Worm (Caenorhabditis elegans) whole organism, L4 larva: ENCODE measurements around the gene gop-2.

Experiments
- F49E8.2 ChIP-seq: sonication (generic microtip); optimal IDR thresholded peaks from 2 replicates; lab custom pipeline; 2016; ENCODE audit warnings: missing compliant biosample characterization, mild to moderate bottlenecking, missing genetic modification characterization, borderline replicate concordance
- R02D3.7 ChIP-seq: fragments of 150-350 bp; sonication (generic microtip); optimal IDR thresholded peaks from 3 replicates; lab custom pipeline; 2014; ENCODE audit warnings: missing biosample characterization, missing genetic modification characterization
- T20F7.1 ChIP-seq: fragments of 200-800 bp; sonication (Bioruptor generic); optimal IDR thresholded peaks from 2 replicates; lab custom pipeline; 2018; ENCODE audit warnings: mild to moderate bottlenecking, missing genetic modification characterization, missing compliant biosample characterization
- T26A8.4 ChIP-seq: fragments of 200-800 bp; sonication (Bioruptor generic); IDR thresholded peaks from 2 replicates; pipeline ENCODE4 v1.3.6; 2022; ENCODE audit warnings: missing genetic modification characterization, missing compliant biosample characterization
- Y48G9A.11 ChIP-seq: fragments of 200-800 bp; sonication (Bioruptor generic); IDR thresholded peaks from 2 replicates; pipeline ENCODE4 v1.3.6; 2022; ENCODE audit warnings: missing genetic modification reagents, missing genetic modification characterization, missing compliant biosample characterization
- Y75B8A.6 ChIP-seq: fragments of 200-800 bp; sonication (Bioruptor generic); IDR thresholded peaks from 2 replicates; pipeline ENCODE4 v1.3.6; 2022; ENCODE audit warnings: missing genetic modification reagents, missing genetic modification characterization, missing compliant biosample characterization
- attf-4 ChIP-seq: sonication (generic microtip); optimal IDR thresholded peaks from 3 replicates; lab custom pipeline; 2017; ENCODE audit warnings: missing biosample characterization, missing genetic modification characterization
- ceh-20 ChIP-seq: fragments of 200-800 bp; sonication (Bioruptor generic); IDR thresholded peaks from 2 replicates; pipeline ENCODE4 v1.3.6; 2022; ENCODE audit warnings: missing genetic modification reagents, missing genetic modification characterization, missing compliant biosample characterization
- ceh-32 ChIP-seq: sonication (generic microtip); optimal IDR thresholded peaks from 2 replicates; lab custom pipeline; 2016; ENCODE audit warnings: mild to moderate bottlenecking, missing genetic modification characterization, missing compliant biosample characterization; ENCODE audit not compliant: poor library complexity
- ceh-82 ChIP-seq: sonication (generic microtip); optimal IDR thresholded peaks from 2 replicates; lab custom pipeline; 2017; ENCODE audit warnings: missing biosample characterization, missing genetic modification characterization
- ces-1 ChIP-seq: fragments of 150-350 bp; sonication (generic microtip); optimal IDR thresholded peaks from 4 replicates; lab custom pipeline; 2014; ENCODE audit warnings: missing biosample characterization, missing genetic modification reagents, missing genetic modification characterization
- cey-2 ChIP-seq: sonication (generic microtip); optimal IDR thresholded peaks from 3 replicates; lab custom pipeline; 2017; ENCODE audit warnings: missing genetic modification characterization, mild to moderate bottlenecking, missing compliant biosample characterization, antibody characterized with exemption, borderline replicate concordance; ENCODE audit not compliant: insufficient read depth
- ctbp-1 ChIP-seq: fragments of 200-800 bp; sonication (Bioruptor generic); IDR thresholded peaks from 2 replicates; pipeline ENCODE4 v1.3.6; 2022; ENCODE audit warnings: missing genetic modification reagents, missing genetic modification characterization, missing compliant biosample characterization
- daf-12 ChIP-seq: fragments of 150-350 bp; optimal IDR thresholded peaks from 2 replicates; lab custom pipeline; 2014; ENCODE audit warnings: missing biosample characterization, missing genetic modification reagents, missing genetic modification characterization
- daf-8 ChIP-seq: fragments of 200-800 bp; sonication (Bioruptor generic); IDR thresholded peaks from 2 replicates; pipeline ENCODE4 v1.3.6; 2022; ENCODE audit warnings: missing genetic modification characterization, missing compliant biosample characterization
- dmd-6 ChIP-seq: fragments of 200-800 bp; sonication (Bioruptor generic); IDR thresholded peaks from 2 replicates; pipeline ENCODE4 v1.3.6; 2022; ENCODE audit warnings: missing genetic modification reagents, missing genetic modification characterization, missing compliant biosample characterization
- dpl-1 ChIP-seq: fragments of 150-350 bp; optimal IDR thresholded peaks from 2 replicates; lab custom pipeline; 2014; ENCODE audit warnings: missing biosample characterization, missing genetic modification reagents, missing genetic modification characterization
- egl-43 ChIP-seq: fragments of 200-800 bp; sonication (Bioruptor generic); IDR thresholded peaks from 2 replicates; pipeline ENCODE4 v1.3.6; 2022; ENCODE audit warnings: missing genetic modification reagents, missing genetic modification characterization, missing compliant biosample characterization
- fos-1 ChIP-seq: fragments of 150-350 bp; optimal IDR thresholded peaks from 2 replicates; lab custom pipeline; 2014; ENCODE audit warnings: missing biosample characterization, missing genetic modification characterization
- gei-8 ChIP-seq: fragments of 200-800 bp; sonication (Bioruptor generic); optimal IDR thresholded peaks from 2 replicates; lab custom pipeline; 2018; ENCODE audit warnings: mild to moderate bottlenecking, missing genetic modification characterization, missing compliant biosample characterization
- lin-1 ChIP-seq: fragments of 200-800 bp; sonication (Bioruptor generic); IDR thresholded peaks from 2 replicates; pipeline ENCODE4 v1.3.6; 2022; ENCODE audit warnings: missing genetic modification reagents, missing genetic modification characterization, missing compliant biosample characterization
- lin-13 ChIP-seq: fragments of 150-350 bp; optimal IDR thresholded peaks from 2 replicates; lab custom pipeline; 2014; ENCODE audit warnings: missing biosample characterization, missing genetic modification reagents, missing genetic modification characterization
- lin-15B ChIP-seq: fragments of 150-350 bp; sonication (generic microtip); optimal IDR thresholded peaks from 3 replicates; lab custom pipeline; 2014; ENCODE audit warnings: missing biosample characterization, missing genetic modification characterization
- lin-29 ChIP-seq: fragments of 200-800 bp; sonication (Bioruptor generic); IDR thresholded peaks from 2 replicates; pipeline ENCODE4 v1.3.6; 2022; ENCODE audit warnings: missing genetic modification reagents, missing genetic modification characterization, missing compliant biosample characterization
- lir-3 ChIP-seq: sonication (generic microtip); optimal IDR thresholded peaks from 2 replicates; lab custom pipeline; 2016; ENCODE audit warnings: mild to moderate bottlenecking, missing genetic modification characterization, missing compliant biosample characterization
- lsy-2 ChIP-seq, 2 experiments: fragments of 150-350 bp in 1 of 2; sonication (generic microtip) in 1 of 2; optimal IDR thresholded peaks; 2 replicates each; lab custom pipeline; 2014 to 2017; ENCODE audit warnings: missing biosample characterization in 2 of 2, missing genetic modification characterization in 2 of 2
- madf-5 ChIP-seq, 2 experiments: fragments of 200-800 bp; sonication (Bioruptor generic); IDR thresholded peaks; 2 replicates each; pipeline ENCODE4 v1.3.6; 2022; ENCODE audit warnings: missing compliant biosample characterization in 2 of 2, missing genetic modification characterization in 2 of 2
- madf-9 ChIP-seq: fragments of 200-800 bp; sonication (Bioruptor generic); conservative IDR thresholded peaks from 2 replicates; pipeline ENCODE4 v1.3.6; 2022; ENCODE audit warnings: missing genetic modification reagents, missing genetic modification characterization, missing compliant biosample characterization
- mdl-1 ChIP-seq, 2 experiments: fragments of 150-350 bp in 1 of 2; sonication (generic microtip) in 1 of 2; optimal IDR thresholded peaks; 2 replicates each; lab custom pipeline; 2014 to 2017; ENCODE audit warnings: missing biosample characterization in 2 of 2, missing genetic modification characterization in 2 of 2
- mep-1 ChIP-seq: fragments of 150-350 bp; sonication (generic microtip); optimal IDR thresholded peaks from 3 replicates; lab custom pipeline; 2014; ENCODE audit warnings: missing biosample characterization, missing genetic modification characterization
- mxl-3 ChIP-seq: fragments of 200-800 bp; sonication (Bioruptor generic); optimal IDR thresholded peaks from 2 replicates; lab custom pipeline; 2018; ENCODE audit warnings: mild to moderate bottlenecking, missing genetic modification characterization, missing compliant biosample characterization
- nhr-10 ChIP-seq: fragments of 150-350 bp; optimal IDR thresholded peaks from 2 replicates; lab custom pipeline; 2014; ENCODE audit warnings: missing biosample characterization, missing genetic modification characterization
- nhr-11 ChIP-seq: fragments of 150-350 bp; optimal IDR thresholded peaks from 2 replicates; lab custom pipeline; 2014; ENCODE audit warnings: missing biosample characterization, missing genetic modification characterization
- nhr-111 ChIP-seq: fragments of 200-800 bp; sonication (Bioruptor generic); optimal IDR thresholded peaks from 2 replicates; lab custom pipeline; 2018; ENCODE audit warnings: mild to moderate bottlenecking, missing genetic modification characterization, missing compliant biosample characterization
- nhr-237 ChIP-seq: sonication (generic microtip); optimal IDR thresholded peaks from 2 replicates; lab custom pipeline; 2017; ENCODE audit warnings: missing biosample characterization, missing genetic modification characterization
- nhr-76 ChIP-seq: fragments of 150-350 bp; optimal IDR thresholded peaks from 2 replicates; lab custom pipeline; 2014; ENCODE audit warnings: missing biosample characterization, missing genetic modification characterization
- php-3 ChIP-seq: fragments of 200-800 bp; sonication (Bioruptor generic); IDR thresholded peaks from 2 replicates; pipeline ENCODE4 v1.3.6; 2022; ENCODE audit warnings: missing genetic modification reagents, missing genetic modification characterization, missing compliant biosample characterization
- rbr-2 ChIP-seq: sonication (generic microtip); optimal IDR thresholded peaks from 2 replicates; lab custom pipeline; 2016; ENCODE audit warnings: missing genotype, missing genetic modification characterization, missing compliant biosample characterization
- saeg-2 ChIP-seq: fragments of 200-800 bp; sonication (Bioruptor generic); IDR thresholded peaks from 2 replicates; pipeline ENCODE4 v1.3.6; 2022; ENCODE audit warnings: missing genetic modification reagents, missing genetic modification characterization, missing compliant biosample characterization
- skn-1 ChIP-seq: fragments of 150-350 bp; optimal IDR thresholded peaks from 2 replicates; lab custom pipeline; 2014; ENCODE audit warnings: missing biosample characterization, missing genetic modification characterization
- snpc-1.2 ChIP-seq: fragments of 200-800 bp; sonication (Bioruptor generic); IDR thresholded peaks from 2 replicates; pipeline ENCODE4 v1.3.6; 2022; ENCODE audit warnings: missing genetic modification reagents, missing genetic modification characterization, missing compliant biosample characterization
- spr-3 ChIP-seq: fragments of 200-800 bp; sonication (Bioruptor generic); optimal IDR thresholded peaks from 2 replicates; lab custom pipeline; 2018; ENCODE audit warnings: mild to moderate bottlenecking, missing genetic modification characterization, missing compliant biosample characterization
- unc-62 ChIP-seq, 3 experiments: fragments of 150-350 bp in 1 of 3; sonication (generic microtip); optimal IDR thresholded peaks in 2 of 3; peaks in 1 of 3; 1 replicate in 1 of 3; 2 replicates in 2 of 3; lab custom pipeline; 2014 to 2017; ENCODE audit warnings: missing biosample characterization in 3 of 3, missing genetic modification characterization in 3 of 3, missing genetic modification reagents in 3 of 3, missing genotype in 1 of 3
- zag-1 ChIP-seq: fragments of 150-350 bp; optimal IDR thresholded peaks from 2 replicates; lab custom pipeline; 2014; ENCODE audit warnings: missing biosample characterization, missing genetic modification characterization
- zfp-2 ChIP-seq: sonication (generic microtip); optimal IDR thresholded peaks from 2 replicates; lab custom pipeline; 2016; ENCODE audit warnings: mild to moderate bottlenecking, missing genetic modification characterization, missing compliant biosample characterization
- zfp-3 ChIP-seq: fragments of 200-800 bp; sonication (Bioruptor generic); conservative IDR thresholded peaks from 2 replicates; pipeline ENCODE4 v1.3.6; 2022; ENCODE audit warnings: missing genetic modification reagents, missing genetic modification characterization, missing compliant biosample characterization
- zip-2 ChIP-seq: fragments of 150-350 bp; optimal IDR thresholded peaks from 2 replicates; lab custom pipeline; 2014; ENCODE audit warnings: missing biosample characterization, missing genetic modification characterization

gop-2 gene

ce11 chrIII:5291281-5291680 lies 32.5 kb downstream of the gop-2 start (continued):
- no peak for TF ChIP-seq lir-3
- TF ChIP-seq cey-2 (tag; lab: Kevin White, UChicago), result no peak
- TF ChIP-seq dmd-6 (GFP tag; lab: Robert Waterston, UW), result peak; percentile 64
- no peak for TF ChIP-seq spr-3 (GFP tag; lab: Kevin White, UChicago)
- TF ChIP-seq zfp-2, result no peak
- TF ChIP-seq R02D3.7, result no peak
- TF ChIP-seq daf-8, result no peak
- no peak for TF ChIP-seq madf-5 (GFP tag; IDR thresholded peaks at IDR 0.05; lab: Robert Waterston, UW)
- TF ChIP-seq snpc-1.2 (GFP tag; lab: Robert Waterston, UW), result no peak
- no peak for TF ChIP-seq skn-1 (tag; lab: Kevin White, UChicago)
- no peak for TF ChIP-seq Y48G9A.11 (GFP tag; lab: Robert Waterston, UW)

ce11 chrIII:5294281-5294680 lies 35.5 kb downstream of the gop-2 start:
- TF ChIP-seq unc-62 (GFP tag; optimal IDR thresholded peaks at IDR 0.05 in 1 of 2; lab: Kevin White, UChicago), result peak in 1 of 2 experiments; percentile 92
- no peak for TF ChIP-seq unc-62 (tag; optimal IDR thresholded peaks at IDR 0.05; lab: Kevin White, UChicago)
- no peak for TF ChIP-seq gei-8 (GFP tag; lab: Kevin White, UChicago)

- no peak for TF ChIP-seq attf-4 (tag; lab: Kevin White, UChicago)
- peak; percentile 64 for TF ChIP-seq rbr-2 (tag; lab: Kevin White, UChicago)
- peak; percentile 68 for TF ChIP-seq lin-1 (GFP tag; lab: Robert Waterston, UW)
- peak; percentile 59 for TF ChIP-seq dmd-6 (GFP tag; lab: Robert Waterston, UW)
- peak; percentile 25 for TF ChIP-seq nhr-111
- TF ChIP-seq Y48G9A.11 (GFP tag; lab: Robert Waterston, UW), result peak; percentile 79
- TF ChIP-seq nhr-11 (tag; lab: Kevin White, UChicago), result peak; percentile 44
- no peak for TF ChIP-seq ces-1 (GFP tag; lab: Kevin White, UChicago)
- no peak for TF ChIP-seq nhr-10 (tag; lab: Kevin White, UChicago)
- peak; percentile 97 for TF ChIP-seq egl-43
- TF ChIP-seq fos-1 (tag; lab: Kevin White, UChicago), result no peak
- TF ChIP-seq php-3, result peak; percentile 85
- TF ChIP-seq R02D3.7, result peak; percentile 3
- TF ChIP-seq Y75B8A.6 (GFP tag; lab: Robert Waterston, UW), result 0 out of 2 replicates have a peak, but pooled peaks have one; percentile 80
- TF ChIP-seq mxl-3 (GFP tag; lab: Kevin White, UChicago), result no peak
- peak in 1 of 2 experiments; percentile 52 for TF ChIP-seq mdl-1 (tag; optimal IDR thresholded peaks at IDR 0.05; lab: Kevin White, UChicago)
- TF ChIP-seq daf-12 (tag; lab: Kevin White, UChicago), result no peak
- peak; percentile 18 for TF ChIP-seq dpl-1 (GFP tag; lab: Kevin White, UChicago)
- 0 out of 2 replicates have a peak, but pooled peaks have one; percentile 59 for TF ChIP-seq madf-9 (GFP tag; lab: Robert Waterston, UW)
- TF ChIP-seq nhr-237 (tag; lab: Kevin White, UChicago), result no peak
- no peak for TF ChIP-seq ceh-82
- peak; percentile 22 for TF ChIP-seq ceh-32
- TF ChIP-seq lsy-2 (tag; optimal IDR thresholded peaks at IDR 0.05; lab: Kevin White, UChicago), result no peak
- TF ChIP-seq T26A8.4 (GFP tag; lab: Robert Waterston, UW), result peak; percentile 87
- TF ChIP-seq saeg-2 (GFP tag; lab: Robert Waterston, UW), result no peak
- no peak for TF ChIP-seq nhr-76 (tag; lab: Kevin White, UChicago)
- TF ChIP-seq ctbp-1, result peak; percentile 76
- TF ChIP-seq lin-29, result 0 out of 2 replicates have a peak, but pooled peaks have one; percentile 39
- no peak for TF ChIP-seq zag-1 (tag; lab: Kevin White, UChicago)
- peak; percentile 35 for TF ChIP-seq F49E8.2 (tag; lab: Kevin White, UChicago)
- TF ChIP-seq ceh-20 (GFP tag; lab: Robert Waterston, UW), result peak; percentile 71; the same call in 1 of the 2 replicates
- TF ChIP-seq lin-15B, result no peak
- peak; percentile 64 for TF ChIP-seq mep-1 (tag; lab: Kevin White, UChicago)
- TF ChIP-seq zip-2 (tag; lab: Kevin White, UChicago), result no peak
- TF ChIP-seq lin-13 (GFP tag; lab: Kevin White, UChicago), result no peak
- TF ChIP-seq zfp-3, result peak; percentile 79
- peak; percentile 47 for TF ChIP-seq T20F7.1 (GFP tag; lab: Kevin White, UChicago)
- peak; percentile 69 for TF ChIP-seq spr-3 (GFP tag; lab: Kevin White, UChicago)
Observed at ce11 chrIII:5294867-5295266, 36.0 kb downstream of the gop-2 start.
